Fruit fly (Drosophila melanogaster) whole organism, pupa: ENCODE results near the gene rgn.

Experiments
- CG10348 ChIP-seq: fragments of 200-800 bp; sonication (Bioruptor generic); IDR thresholded peaks from 2 replicates; pipeline ENCODE4 v1.3.6; 2022; ENCODE audit warnings: missing biosample characterization, missing genetic modification characterization
- CG12605 ChIP-seq: fragments of 200-800 bp; sonication (Bioruptor generic); IDR thresholded peaks from 2 replicates; pipeline ENCODE4 v1.3.6; 2022; ENCODE audit warnings: missing biosample characterization, missing genetic modification characterization
- CG13204 ChIP-seq: fragments of 200-800 bp; sonication (Bioruptor generic); optimal IDR thresholded peaks from 2 replicates; lab custom pipeline; 2018; ENCODE audit warnings: missing biosample characterization, mild to moderate bottlenecking, missing genetic modification characterization, moderate library complexity
- CG14655 ChIP-seq: fragments of 200-800 bp; sonication (Bioruptor generic); optimal IDR thresholded peaks from 3 replicates; lab custom pipeline; 2017; ENCODE audit warnings: mild to moderate bottlenecking, missing biosample characterization, missing genetic modification reagents, missing genetic modification characterization
- CG15710 ChIP-seq: fragments of 200-800 bp; sonication (Bioruptor generic); optimal IDR thresholded peaks from 2 replicates; lab custom pipeline; 2018; ENCODE audit warnings: missing biosample characterization, mild to moderate bottlenecking, missing genetic modification characterization, moderate library complexity
- CG17806 ChIP-seq: fragments of 200-800 bp; sonication (Bioruptor generic); optimal IDR thresholded peaks from 2 replicates; lab custom pipeline; 2018; ENCODE audit warnings: missing biosample characterization, mild to moderate bottlenecking, missing genetic modification characterization, moderate library complexity
- CG32121 ChIP-seq: fragments of 200-800 bp; sonication (Bioruptor generic); IDR thresholded peaks from 2 replicates; pipeline ENCODE4 v1.3.6; 2022; ENCODE audit warnings: missing biosample characterization, missing genetic modification characterization
- CG34367 ChIP-seq: fragments of 200-800 bp; sonication (Bioruptor generic); optimal IDR thresholded peaks from 2 replicates; lab custom pipeline; 2018; ENCODE audit warnings: missing biosample characterization, mild to moderate bottlenecking, missing genetic modification characterization
- CG4496 ChIP-seq: fragments of 200-800 bp; sonication (Bioruptor generic); IDR thresholded peaks from 3 replicates; pipeline ENCODE4 v1.3.6; 2022; ENCODE audit warnings: missing biosample characterization, missing genetic modification characterization
- CG8159 ChIP-seq: fragments of 200-800 bp; sonication (Bioruptor generic); optimal IDR thresholded peaks from 3 replicates; lab custom pipeline; 2018; ENCODE audit warnings: missing biosample characterization, mild to moderate bottlenecking, missing genetic modification characterization, moderate library complexity
- CG8301 ChIP-seq: fragments of 200-800 bp; sonication (Bioruptor generic); optimal IDR thresholded peaks from 2 replicates; lab custom pipeline; 2018; ENCODE audit warnings: missing biosample characterization, mild to moderate bottlenecking, missing genetic modification characterization
- CG9948 ChIP-seq: fragments of 200-800 bp; sonication (Bioruptor generic); optimal IDR thresholded peaks from 2 replicates; lab custom pipeline; 2018; ENCODE audit warnings: missing biosample characterization, mild to moderate bottlenecking, missing genetic modification characterization, moderate library complexity
- D1 ChIP-seq: fragments of 200-800 bp; sonication (Bioruptor generic); optimal IDR thresholded peaks from 2 replicates; lab custom pipeline; 2018; ENCODE audit warnings: missing biosample characterization, mild to moderate bottlenecking, missing genetic modification characterization, moderate library complexity
- EcR ChIP-seq: fragments of 200-800 bp; sonication (Bioruptor generic); optimal IDR thresholded peaks from 3 replicates; lab custom pipeline; 2019; ENCODE audit warnings: missing biosample characterization, missing genetic modification characterization, mild to moderate bottlenecking, moderate library complexity, missing genetic modification reagents
- Ets98B ChIP-seq: fragments of 200-800 bp; sonication (Bioruptor generic); IDR thresholded peaks from 2 replicates; pipeline ENCODE4 v1.3.6; 2022; ENCODE audit warnings: missing biosample characterization, missing genetic modification characterization
- Pif1A ChIP-seq: fragments of 200-800 bp; sonication (Bioruptor generic); optimal IDR thresholded peaks from 3 replicates; lab custom pipeline; 2016; ENCODE audit warnings: missing biosample characterization, missing genetic modification characterization
- Pif1B ChIP-seq: fragments of 200-800 bp; sonication (Bioruptor generic); optimal IDR thresholded peaks from 3 replicates; lab custom pipeline; 2016; ENCODE audit warnings: missing biosample characterization, missing genetic modification characterization
- Snoo ChIP-seq: fragments of 200-800 bp; sonication (Bioruptor generic); optimal IDR thresholded peaks from 3 replicates; lab custom pipeline; 2017; ENCODE audit warnings: missing biosample characterization, mild to moderate bottlenecking, missing genetic modification characterization, inconsistent platforms
- fd96Ca ChIP-seq: fragments of 200-800 bp; sonication (Bioruptor generic); IDR thresholded peaks from 3 replicates; pipeline ENCODE4 v1.3.6; 2022; ENCODE audit warnings: missing biosample characterization, missing genetic modification characterization
- gl ChIP-seq: fragments of 200-800 bp; sonication (Bioruptor generic); optimal IDR thresholded peaks from 2 replicates; lab custom pipeline; 2018; ENCODE audit warnings: missing biosample characterization, mild to moderate bottlenecking, missing genetic modification characterization
- rn ChIP-seq: fragments of 200-800 bp; sonication (Bioruptor generic); IDR thresholded peaks from 2 replicates; pipeline ENCODE4 v1.3.6; 2022; ENCODE audit warnings: missing biosample characterization, missing genetic modification characterization

rgn gene

dm6 chr3L:21381746-21382145 lies 555 bp upstream of the rgn start:
- TF ChIP-seq CG15710 (tag; lab: Kevin White, UChicago), result no peak
- TF ChIP-seq CG14655 (GFP tag; lab: Kevin White, UChicago), result no peak
- no peak for TF ChIP-seq CG8301 (tag; lab: Kevin White, UChicago)
- no peak for TF ChIP-seq CG8159
- TF ChIP-seq D1 (tag; lab: Kevin White, UChicago), result no peak
- no peak for TF ChIP-seq Snoo (tag; lab: Kevin White, UChicago)
- no peak for TF ChIP-seq Ets98B (GFP tag; lab: Robert Waterston, UW)
- TF ChIP-seq CG10348, result no peak
- no peak for TF ChIP-seq CG17806
- TF ChIP-seq EcR (GFP tag; lab: Kevin White, UChicago), result no peak

- TF ChIP-seq CG8159 (no peak), CG15710 (tag; lab: Kevin White, UChicago) (no peak), CG32121 (GFP tag; lab: Robert Waterston, UW) (no peak), Ets98B (GFP tag; lab: Robert Waterston, UW) (no peak), CG10348 (no peak), Pif1B (no peak), fd96Ca (no peak), CG8301 (tag; lab: Kevin White, UChicago) (no peak)
Observed at dm6 chr3L:21383440-21383839, 1.1 kb downstream of the rgn start.

DNA sequence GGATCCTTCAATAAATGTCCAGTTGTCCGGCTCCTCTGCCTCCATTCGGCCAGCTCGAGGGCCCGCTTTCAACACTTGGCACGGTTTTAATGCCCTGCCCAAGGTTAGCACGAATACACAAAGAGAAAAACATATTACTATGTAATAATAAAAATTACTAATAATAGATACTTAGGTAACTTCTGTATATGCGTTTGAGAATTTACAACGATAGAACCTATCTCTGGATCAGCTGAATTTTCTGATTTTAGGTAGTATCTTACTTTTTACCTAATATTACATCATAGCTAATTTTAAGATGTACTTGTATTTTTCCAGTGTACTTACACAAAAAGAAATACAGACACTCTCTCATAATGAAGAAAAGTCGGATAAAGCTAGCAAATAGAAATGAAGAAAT lies 3.4 kb downstream of the rgn start:
- TF ChIP-seq CG13204, result no peak
- TF ChIP-seq Ets98B (GFP tag; lab: Robert Waterston, UW), result no peak
- no peak for TF ChIP-seq CG10348
- no peak for TF ChIP-seq CG8301 (tag; lab: Kevin White, UChicago)
- no peak for TF ChIP-seq CG34367 (tag; lab: Kevin White, UChicago)
- no peak for TF ChIP-seq CG14655 (GFP tag; lab: Kevin White, UChicago)

- TF ChIP-seq CG8301 (tag; lab: Kevin White, UChicago), result no peak
- TF ChIP-seq CG4496, result no peak
- TF ChIP-seq CG15710 (tag; lab: Kevin White, UChicago), result no peak
- no peak for TF ChIP-seq Pif1A
- no peak for TF ChIP-seq CG8159
- TF ChIP-seq Ets98B (GFP tag; lab: Robert Waterston, UW), result no peak
- no peak for TF ChIP-seq fd96Ca
- no peak for TF ChIP-seq CG9948
- no peak for TF ChIP-seq CG32121 (GFP tag; lab: Robert Waterston, UW)
- TF ChIP-seq CG10348, result no peak
- no peak for TF ChIP-seq Pif1B
- TF ChIP-seq rn (GFP tag; lab: Robert Waterston, UW), result no peak
- TF ChIP-seq CG13204, result no peak
- no peak for TF ChIP-seq CG34367 (tag; lab: Kevin White, UChicago)
- TF ChIP-seq EcR (GFP tag; lab: Kevin White, UChicago), result no peak
- no peak for TF ChIP-seq CG17806
- no peak for TF ChIP-seq gl (tag; lab: Kevin White, UChicago)
- no peak for TF ChIP-seq Snoo (tag; lab: Kevin White, UChicago)
- no peak for TF ChIP-seq D1 (tag; lab: Kevin White, UChicago)
- TF ChIP-seq CG12605, result no peak
Observed at dm6 chr3L:21386917-21387316, 4.6 kb downstream of the rgn start.

DNA sequence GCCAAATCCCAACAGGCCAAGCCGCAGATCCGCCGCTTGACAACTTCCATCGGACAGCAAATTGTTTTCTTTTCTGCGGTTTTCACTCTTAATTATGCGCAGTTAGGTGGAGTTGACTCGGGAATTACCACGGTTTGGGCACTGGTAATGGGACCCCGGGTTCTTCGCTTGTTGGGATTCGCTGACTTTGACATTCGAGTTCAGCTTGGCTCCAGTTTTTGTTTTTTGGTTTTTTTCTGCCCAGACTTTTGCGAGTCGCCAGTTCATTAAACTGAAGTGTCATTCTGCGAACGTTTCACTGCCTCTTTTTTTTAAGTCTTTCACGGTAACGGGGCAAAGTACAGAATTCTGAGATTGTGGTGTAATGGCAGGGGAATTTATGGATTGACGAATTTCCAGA lies 6.5 kb downstream of the rgn start:
- TF ChIP-seq CG4496 (no peak), gl (tag; lab: Kevin White, UChicago) (no peak), CG13204 (no peak)

DNA sequence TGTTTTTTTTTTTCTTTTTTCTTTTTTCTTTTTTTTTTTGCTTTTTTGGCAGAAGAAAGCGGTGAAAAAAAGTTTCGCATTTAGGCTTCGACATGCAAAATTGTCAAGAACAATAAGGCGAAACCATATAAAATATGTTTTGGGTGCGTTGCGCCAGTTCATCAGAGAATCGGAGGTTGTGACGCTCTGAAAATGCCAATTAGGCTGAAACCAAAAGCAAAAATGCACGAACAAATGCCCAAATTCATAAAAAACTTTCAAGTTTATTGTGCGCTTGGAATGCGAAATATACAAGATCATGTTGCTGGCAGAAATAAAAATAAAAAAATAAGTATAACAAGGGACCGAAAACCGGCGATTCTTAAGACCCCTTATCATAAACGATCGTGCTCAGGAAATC lies 7.5 kb downstream of the rgn start:
- TF ChIP-seq CG9948 (no peak), CG8301 (tag; lab: Kevin White, UChicago) (no peak), CG13204 (no peak), CG12605 (no peak), fd96Ca (no peak), CG34367 (tag; lab: Kevin White, UChicago) (no peak), CG14655 (GFP tag; lab: Kevin White, UChicago) (no peak), D1 (tag; lab: Kevin White, UChicago) (no peak), Ets98B (GFP tag; lab: Robert Waterston, UW) (no peak), CG4496 (no peak), CG15710 (tag; lab: Kevin White, UChicago) (no peak)
- TF ChIP-seq, all 21 proteins: peak for 0

dm6 chr3L:21390431-21390830 lies 8.1 kb downstream of the rgn start:
- TF ChIP-seq CG32121 (GFP tag; lab: Robert Waterston, UW) (no peak), CG8159 (no peak), rn (GFP tag; lab: Robert Waterston, UW) (no peak), Pif1B (no peak), Snoo (tag; lab: Kevin White, UChicago) (no peak)

DNA sequence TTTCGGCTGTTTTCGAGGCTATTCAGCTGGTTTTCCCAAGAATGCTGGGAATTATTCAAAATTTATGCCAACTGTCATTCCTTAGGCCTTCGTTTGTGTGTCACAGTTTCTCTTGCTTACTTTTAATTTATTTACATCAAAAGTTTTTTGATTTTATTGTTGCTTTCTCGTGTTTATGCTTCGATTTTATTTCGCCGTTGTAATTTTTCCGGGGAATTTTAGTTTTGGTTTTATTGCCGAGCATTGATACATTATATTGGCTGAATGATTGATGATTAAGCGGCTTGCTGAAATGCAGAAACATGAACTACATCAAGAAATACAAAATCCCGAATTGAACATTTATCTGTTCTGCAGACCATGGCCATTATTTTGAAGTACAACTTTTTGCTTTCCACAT lies 15.9 kb downstream of the rgn start:
- TF ChIP-seq Pif1A (no peak), D1 (tag; lab: Kevin White, UChicago) (no peak), CG8301 (tag; lab: Kevin White, UChicago) (no peak), CG8159 (no peak), CG34367 (tag; lab: Kevin White, UChicago) (no peak), CG13204 (no peak), fd96Ca (no peak), Snoo (tag; lab: Kevin White, UChicago) (no peak)
- TF ChIP-seq, all 21 proteins: peak for 0
